Worm (Caenorhabditis elegans) whole organism, L4/young adult: Measurements from ENCODE around the gene ZK1098.3.

Experiments used
- W03F9.2 ChIP-seq: fragments of 150-350 bp; optimal IDR thresholded peaks from 2 replicates; lab custom pipeline; 2014; ENCODE audit warnings: missing biosample characterization, missing genetic modification characterization
- dao-5 ChIP-seq: sonication (generic microtip); optimal IDR thresholded peaks from 2 replicates; lab custom pipeline; 2016; ENCODE audit warnings: missing genotype, missing genetic modification characterization, moderate library complexity, missing compliant biosample characterization
- him-1 ChIP-seq: sonication (generic microtip); optimal IDR thresholded peaks from 2 replicates; lab custom pipeline; 2016; ENCODE audit warnings: missing genotype, missing genetic modification reagents, missing genetic modification characterization, missing compliant biosample characterization

The ZK1098.3 gene

DNA sequence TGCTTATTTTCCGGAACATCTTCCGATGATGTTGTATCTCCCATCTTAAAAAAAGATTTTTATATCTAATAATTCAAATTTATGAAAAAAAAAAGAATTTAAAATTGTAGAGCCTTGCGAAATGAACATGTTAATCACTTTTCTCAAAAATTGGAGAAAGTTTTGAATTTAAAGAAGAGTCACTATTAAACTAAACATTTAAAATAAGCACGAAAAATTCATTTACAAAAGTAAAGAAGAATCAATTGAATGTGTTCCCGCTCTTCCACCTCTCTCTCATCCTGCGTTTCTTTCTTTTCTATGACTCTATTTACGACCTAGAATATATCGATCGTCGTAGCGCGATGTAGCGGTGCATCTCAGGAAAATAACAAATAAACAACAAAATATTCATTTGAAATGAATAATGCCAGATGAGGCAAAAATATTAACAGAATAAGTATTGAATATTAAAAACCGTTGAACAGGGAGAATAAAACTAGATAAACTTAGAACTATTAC lies at the start of gene ZK1098.3:
Gene ZK1098.3, minus strand, starts transcription at position 51 of the 501 bp plus-strand sequence.
- TF ChIP-seq him-1 (tag; lab: Kevin White, UChicago) (no peak), dao-5 (no peak), W03F9.2 (no peak)

DNA sequence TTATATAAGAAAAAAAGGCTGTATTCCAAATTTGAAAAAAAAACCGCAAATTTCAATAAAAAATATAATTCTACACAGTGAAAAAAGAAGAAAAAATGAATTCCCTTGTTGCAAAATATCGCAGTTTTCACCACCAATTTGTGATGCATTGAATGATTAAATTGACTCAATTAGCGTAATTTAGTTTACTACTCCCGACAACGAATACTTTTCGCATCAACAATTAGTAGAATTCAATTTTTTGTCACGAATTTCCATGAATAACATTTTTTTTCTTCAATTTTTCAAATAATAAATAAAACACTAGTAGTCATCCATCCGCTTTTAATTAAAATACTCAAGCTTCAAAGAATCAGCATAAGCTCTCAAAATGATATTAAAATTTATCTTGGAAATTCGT lies 46.8 kb upstream of the ZK1098.3 start:
- no peak for TF ChIP-seq dao-5
- no peak for TF ChIP-seq him-1 (tag; lab: Kevin White, UChicago)
- TF ChIP-seq W03F9.2, result no peak

DNA sequence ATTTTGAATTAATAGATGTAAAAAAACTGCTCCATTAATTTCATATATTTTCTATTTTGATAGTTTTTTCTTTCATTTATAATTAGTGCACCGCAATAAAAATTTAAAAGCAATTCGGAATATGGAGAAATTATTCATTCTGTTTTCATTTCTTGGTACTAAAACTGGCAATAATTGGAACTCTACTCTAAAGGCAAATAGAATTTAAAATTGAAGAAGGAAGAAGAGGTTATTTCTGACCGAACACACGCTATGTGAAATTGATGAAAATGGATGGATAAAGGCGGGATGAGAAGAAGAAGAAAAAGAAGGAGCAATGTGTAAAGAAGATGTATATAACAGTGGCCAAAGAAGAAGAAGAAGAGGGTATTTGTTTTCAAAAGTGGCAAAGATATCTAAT lies 44.7 kb upstream of the ZK1098.3 start:
- TF ChIP-seq dao-5 (no peak), W03F9.2 (no peak), him-1 (tag; lab: Kevin White, UChicago) (no peak)

DNA sequence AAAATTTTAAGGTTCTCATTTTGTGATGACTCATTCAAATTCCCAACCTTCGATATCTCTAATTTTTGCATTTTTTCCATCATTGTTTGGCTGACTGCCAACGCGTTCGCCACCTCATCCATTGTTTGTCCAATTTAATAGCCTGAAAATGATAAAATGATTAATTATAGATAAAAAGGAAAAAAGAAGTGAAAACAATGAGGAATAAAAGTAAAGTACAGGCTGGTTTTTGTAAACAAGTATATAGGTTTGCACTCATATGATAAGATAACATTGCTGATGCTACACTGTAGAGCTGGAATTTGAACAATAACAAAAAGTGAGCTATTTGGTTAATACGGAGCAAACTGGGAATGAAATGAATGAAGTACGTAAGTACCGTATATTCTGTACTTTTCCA lies 43.7 kb upstream of the ZK1098.3 start, which contains the start of gene C48B4.3:
Gene C48B4.3, minus strand, starts transcription at position 149 of the 400 bp plus-strand sequence.
- TF ChIP-seq dao-5 (no peak), him-1 (tag; lab: Kevin White, UChicago) (no peak), W03F9.2 (no peak)

DNA sequence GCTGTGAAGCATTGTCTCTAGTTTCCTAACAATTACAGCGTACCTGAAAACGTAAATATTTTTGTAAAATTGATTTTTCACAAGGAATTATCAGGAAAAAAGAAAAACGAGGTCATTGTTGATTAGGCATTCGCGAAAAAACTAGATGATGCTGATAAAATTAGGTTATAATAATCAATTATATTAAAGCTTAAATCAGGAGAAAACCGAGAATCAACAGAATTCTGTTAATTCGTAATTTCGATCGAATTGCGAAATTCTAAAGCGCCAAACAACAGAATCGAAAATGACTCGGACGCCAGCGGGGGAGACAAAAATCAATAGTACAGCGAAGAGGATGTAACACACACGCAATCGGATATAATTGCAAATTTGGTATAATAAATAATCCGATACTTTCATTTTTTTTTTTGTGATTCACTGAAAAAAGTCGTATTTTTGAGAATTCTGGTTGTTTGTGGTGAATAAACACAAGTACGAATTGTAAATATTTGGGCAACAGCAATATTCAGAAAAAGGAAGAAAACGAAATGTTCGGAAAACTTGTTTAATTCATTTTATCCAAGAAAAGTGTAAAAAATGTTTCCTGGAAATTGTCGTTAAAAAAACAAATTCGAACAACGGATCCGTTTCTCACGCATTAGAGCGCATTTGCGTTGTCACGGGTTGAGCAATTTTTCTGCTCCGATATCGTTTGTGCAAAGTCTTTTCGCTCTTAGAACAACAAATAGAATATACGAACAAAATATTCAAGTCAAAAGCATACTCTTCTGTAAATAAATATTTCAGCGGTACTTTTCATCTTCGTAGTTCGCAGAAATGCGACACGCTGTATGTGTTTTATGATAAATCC lies 41.8 kb upstream of the ZK1098.3 start, which contains the start of gene ced-7:
Gene ced-7, minus strand, starts transcription at position 51 of the 853 bp plus-strand sequence.
- no peak for TF ChIP-seq W03F9.2
- no peak for TF ChIP-seq him-1 (tag; lab: Kevin White, UChicago)
- TF ChIP-seq dao-5, result no peak

DNA sequence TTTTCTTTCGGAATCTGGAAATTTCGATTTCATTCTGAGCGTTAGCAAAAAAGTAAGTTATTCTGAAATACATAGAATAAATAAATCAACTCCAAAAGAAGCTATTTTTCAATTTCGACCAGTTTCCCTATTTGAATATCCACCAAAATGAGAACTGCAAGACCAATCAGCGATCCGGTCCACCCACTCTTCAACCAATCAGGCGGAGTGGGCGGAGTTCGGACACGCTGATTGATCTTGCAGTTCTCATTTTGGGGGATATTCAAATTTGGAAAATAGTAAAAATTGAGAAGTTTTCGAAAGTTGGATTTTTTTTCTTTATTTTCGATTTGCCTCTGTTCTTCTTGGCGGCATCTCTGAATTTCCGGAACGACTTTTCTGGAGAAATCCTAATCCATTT lies 32.4 kb upstream of the ZK1098.3 start:
- TF ChIP-seq dao-5 (no peak), him-1 (tag; lab: Kevin White, UChicago) (no peak), W03F9.2 (no peak)

DNA sequence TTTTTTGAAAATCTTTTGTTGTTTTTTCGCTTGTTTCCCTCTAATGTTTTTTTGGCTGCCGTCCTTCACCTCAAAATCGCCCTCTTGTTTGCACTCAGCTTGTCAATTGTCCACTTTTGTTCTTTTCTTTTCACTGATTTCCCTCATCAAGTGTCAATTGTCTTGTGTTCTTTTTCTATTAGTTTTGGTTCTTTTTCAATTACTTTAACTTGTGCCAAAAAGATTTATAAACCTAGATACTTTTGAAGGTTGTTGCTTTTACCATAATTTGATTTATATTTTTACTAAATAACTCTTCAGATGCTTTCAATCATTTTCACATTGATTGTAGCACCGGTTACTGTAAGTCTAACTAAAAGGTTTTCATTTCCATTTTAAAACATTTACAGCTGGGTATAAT lies 29.9 kb upstream of the ZK1098.3 start, which contains the start of gene C48B4.13:
Gene C48B4.13, plus strand, starts transcription at position 301 of the 400 bp plus-strand sequence.
- no peak for TF ChIP-seq him-1 (tag; lab: Kevin White, UChicago)
- no peak for TF ChIP-seq dao-5
- TF ChIP-seq W03F9.2, result no peak

DNA sequence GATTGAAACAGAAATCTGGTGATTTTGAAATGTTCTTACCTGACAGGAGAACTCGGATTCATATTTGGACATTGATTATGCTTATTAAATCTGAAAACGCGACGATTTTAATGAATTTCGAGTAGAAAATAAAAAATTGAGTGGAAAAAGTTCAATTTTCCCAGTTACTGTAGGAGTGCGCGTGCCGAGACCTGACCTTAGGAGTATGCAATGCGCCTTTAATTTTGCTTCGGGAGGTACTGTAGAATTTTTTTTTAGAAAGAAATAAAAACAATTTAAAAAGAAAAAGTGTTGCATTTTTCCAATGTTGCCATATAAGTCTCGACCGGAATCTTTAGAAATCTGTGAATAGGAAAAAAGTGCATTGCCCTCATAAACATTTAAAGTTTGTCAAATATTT lies 27.5 kb upstream of the ZK1098.3 start, which contains the start of gene C48B4.11:
Gene C48B4.11, minus strand, starts transcription at position 143 of the 400 bp plus-strand sequence.
- TF ChIP-seq W03F9.2 (no peak), him-1 (tag; lab: Kevin White, UChicago) (no peak), dao-5 (no peak)

DNA sequence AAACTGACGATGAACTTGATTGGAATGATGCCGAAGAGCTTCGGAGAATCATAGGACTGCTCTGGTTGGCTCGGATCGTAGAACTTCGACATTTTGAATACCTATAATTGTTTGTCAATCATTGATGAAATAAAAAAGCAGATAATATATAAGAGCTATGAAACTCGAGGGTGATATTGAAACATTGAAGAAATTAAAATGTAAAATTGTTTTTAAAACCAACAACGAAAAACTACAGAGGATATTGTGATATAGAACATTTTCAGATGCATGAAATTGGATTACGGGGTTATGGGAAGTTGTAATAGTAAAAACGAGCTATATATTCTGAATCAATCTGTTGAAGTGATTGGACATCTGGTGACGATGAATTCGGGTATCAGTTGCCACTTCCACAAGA lies 25.9 kb upstream of the ZK1098.3 start, which contains the start of gene C48B4.10:
Gene C48B4.10, minus strand, starts transcription at position 101 of the 400 bp plus-strand sequence.
- no peak for TF ChIP-seq him-1 (tag; lab: Kevin White, UChicago)
- TF ChIP-seq dao-5, result no peak
- TF ChIP-seq W03F9.2, result no peak

DNA sequence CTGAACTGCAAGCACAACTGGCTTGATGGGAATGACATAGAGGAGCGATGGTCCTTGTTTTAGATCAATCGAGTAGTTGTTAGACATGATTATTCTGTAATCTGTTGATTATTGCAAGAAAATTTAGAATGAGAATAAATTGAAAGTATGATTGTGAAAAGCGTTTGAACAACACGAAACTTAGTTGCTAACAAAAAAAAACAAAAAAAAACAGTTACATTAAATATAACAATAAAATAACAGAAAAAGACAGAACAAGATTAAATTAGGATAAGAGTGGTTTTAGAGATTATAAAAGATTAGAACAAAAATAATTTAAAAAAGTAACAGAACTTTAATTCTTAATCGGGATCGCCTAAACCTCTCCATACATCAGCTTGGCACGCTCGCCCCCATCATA lies 24.7 kb upstream of the ZK1098.3 start, which contains the start of gene C48B4.9:
Gene C48B4.9, minus strand, starts transcription at position 101 of the 400 bp plus-strand sequence.
- TF ChIP-seq dao-5 (no peak), him-1 (tag; lab: Kevin White, UChicago) (no peak), W03F9.2 (no peak)

DNA sequence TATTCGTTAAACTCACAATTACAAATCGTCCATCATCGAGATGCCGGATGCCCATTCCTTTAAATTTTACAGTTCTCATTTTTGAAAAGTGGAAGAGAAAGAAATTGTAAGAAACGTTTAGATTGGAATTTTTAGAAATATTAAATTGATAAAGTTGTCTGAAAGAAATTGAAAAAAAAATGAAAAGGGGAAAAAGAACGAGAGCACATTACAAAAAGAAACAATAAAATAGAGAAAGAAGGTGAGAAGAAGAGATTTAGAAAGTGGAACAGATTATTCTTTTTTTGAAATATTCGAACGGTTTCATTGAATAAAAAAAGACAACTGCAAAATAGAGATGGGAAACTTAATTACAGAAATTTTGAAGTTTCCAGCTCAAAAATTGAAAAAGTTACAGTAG lies 22.7 kb upstream of the ZK1098.3 start, which contains the start of gene C48B4.8:
Gene C48B4.8, minus strand, starts transcription at position 101 of the 400 bp plus-strand sequence.
- TF ChIP-seq dao-5, result no peak
- TF ChIP-seq W03F9.2, result no peak
- TF ChIP-seq him-1 (tag; lab: Kevin White, UChicago), result no peak

DNA sequence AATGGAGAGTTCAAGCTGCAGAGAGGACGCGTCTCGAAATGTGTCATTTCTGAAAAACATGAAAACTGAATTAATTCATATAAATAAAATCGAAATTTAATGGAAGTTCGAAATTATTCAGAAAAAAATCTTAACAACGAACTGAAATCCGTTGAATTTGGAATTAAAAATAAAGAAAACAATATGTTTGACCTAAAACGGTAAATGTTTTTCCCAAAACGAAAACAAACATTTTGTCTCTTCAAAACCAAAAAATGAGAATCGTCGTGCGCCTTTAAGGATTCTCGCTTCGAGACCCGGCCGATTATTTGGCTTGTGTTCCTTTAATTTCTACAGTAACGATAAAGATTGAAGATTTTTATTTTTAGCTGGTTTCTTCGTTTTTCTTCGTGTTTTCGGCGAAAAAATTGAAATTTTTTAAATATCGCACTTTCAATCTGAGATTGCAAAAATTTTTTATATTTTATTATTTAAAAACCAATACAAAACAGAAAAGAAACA lies 20.9 kb upstream of the ZK1098.3 start, which contains the start of gene C48B4.7:
Gene C48B4.7, minus strand, starts transcription at position 51 of the 501 bp plus-strand sequence.
- TF ChIP-seq W03F9.2 (peak; percentile 15), dao-5 (no peak)

DNA sequence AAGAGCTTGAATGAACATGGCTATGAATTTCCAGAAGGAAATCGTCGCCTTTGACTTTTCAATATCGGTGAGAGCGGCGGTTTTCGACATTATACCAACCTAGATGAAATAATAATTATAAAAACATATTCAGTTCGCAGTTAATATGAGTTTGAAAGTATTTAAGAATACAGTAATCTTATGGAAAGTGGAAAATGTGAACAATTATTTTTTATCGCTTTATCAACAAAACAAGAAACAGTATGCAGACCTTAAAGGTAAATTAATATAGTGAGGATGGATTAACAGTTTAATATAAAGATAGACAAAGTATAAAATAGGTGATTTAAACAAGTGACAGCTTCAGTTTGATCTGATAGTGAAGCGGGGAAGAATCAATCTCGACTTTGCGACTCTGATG lies 20.0 kb upstream of the ZK1098.3 start, which contains the start of gene C48B4.6:
Gene C48B4.6, minus strand, starts transcription at position 101 of the 400 bp plus-strand sequence.
- TF ChIP-seq dao-5 (no peak), W03F9.2 (no peak), him-1 (tag; lab: Kevin White, UChicago) (no peak)

DNA sequence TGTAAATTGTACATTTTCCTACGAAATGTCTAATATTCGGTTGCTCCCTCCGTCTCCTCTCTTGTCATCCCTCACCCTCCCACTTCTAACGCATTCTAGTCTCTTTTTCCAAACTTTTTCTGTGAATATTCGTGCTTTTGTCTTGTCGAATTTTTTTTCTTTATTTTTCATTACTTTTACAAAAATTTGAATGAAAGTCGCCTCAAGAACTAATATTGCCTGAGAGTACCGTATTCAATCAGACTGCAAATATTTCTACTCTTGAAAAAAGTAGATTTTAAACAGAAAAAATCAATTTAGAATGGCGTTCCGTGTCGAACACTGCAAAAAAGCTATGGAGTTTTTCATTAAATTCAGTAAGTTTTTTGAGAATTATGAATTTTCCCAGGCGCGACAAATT lies 17.8 kb upstream of the ZK1098.3 start, which contains the start of gene ZK1098.11:
Gene ZK1098.11, plus strand, starts transcription at position 301 of the 400 bp plus-strand sequence.
- no peak for TF ChIP-seq dao-5
- TF ChIP-seq W03F9.2, result no peak
- TF ChIP-seq him-1 (tag; lab: Kevin White, UChicago), result no peak
